Fruit fly (Drosophila melanogaster): ENCODE data around the gene CG10333.
A peak's percentile ranks its signal among the peaks of the same experiment; 100 is the strongest.

CG10333 gene

DNA sequence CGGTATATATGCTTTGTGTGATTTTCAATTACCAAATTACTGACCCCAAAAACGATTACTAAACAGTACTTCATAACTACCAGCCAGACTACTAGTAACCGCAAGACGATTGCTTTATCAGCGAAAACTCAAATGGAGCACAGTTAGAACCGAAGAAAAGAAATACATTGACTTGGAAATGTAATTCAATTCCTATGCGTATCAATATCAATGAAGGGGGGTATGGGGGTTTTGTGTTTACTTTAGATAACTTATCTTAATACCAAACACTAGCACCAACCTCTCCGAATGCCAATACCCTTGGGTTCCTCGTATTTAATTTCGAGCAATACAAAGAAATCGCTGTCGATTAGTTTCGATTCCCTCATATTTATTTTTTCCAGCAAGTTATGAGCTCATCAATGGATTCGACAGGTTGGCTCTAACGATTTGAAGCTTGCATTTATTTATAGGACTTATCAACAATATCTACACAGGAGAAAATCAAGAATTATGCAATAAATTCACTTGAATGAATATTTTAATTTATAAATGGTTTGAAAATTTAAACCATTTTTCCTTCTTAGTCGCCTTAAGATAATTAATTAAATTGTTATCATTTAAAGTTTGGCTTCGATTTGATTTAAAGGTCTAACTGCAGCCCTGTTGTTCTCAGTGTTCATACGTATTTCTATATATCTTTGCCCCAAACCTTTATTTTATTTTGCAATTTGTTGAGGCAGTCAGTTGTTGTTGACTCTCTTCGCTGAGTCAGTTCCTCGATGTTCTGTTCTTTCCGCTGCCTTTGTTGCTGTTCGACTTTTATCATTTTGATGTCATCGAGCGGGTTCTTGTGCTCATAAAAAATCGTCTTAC is 15.0 kb downstream of the CG10333 start (continued):
- peak; percentile 78 for TF ChIP-seq acj6 (GFP tag; optimal IDR thresholded peaks at IDR 0.05)
- peak; percentile 82 for TF ChIP-seq CG3919 (GFP tag; optimal IDR thresholded peaks at IDR 0.05)
- peak; percentile 80 for TF ChIP-seq CG11762 (GFP tag; optimal IDR thresholded peaks at IDR 0.05; ENCODE audit: insufficient read depth)
- no peak for TF ChIP-seq Hr38 (GFP tag; optimal IDR thresholded peaks at IDR 0.05)
- TF ChIP-seq Hr4 (GFP tag; optimal IDR thresholded peaks at IDR 0.05) = peak; percentile 32
- peak; percentile 97 for TF ChIP-seq fkh (GFP tag; optimal IDR thresholded peaks at IDR 0.05)
- TF ChIP-seq fd85E (GFP tag; optimal IDR thresholded peaks at IDR 0.05) = peak; percentile 53
- TF ChIP-seq CG11294 (GFP tag; IDR thresholded peaks at IDR 0.05) = no peak
- TF ChIP-seq pdm3 (GFP tag; optimal IDR thresholded peaks at IDR 0.05) = peak; percentile 80
- peak; percentile 84 for TF ChIP-seq CG10669 (GFP tag; optimal IDR thresholded peaks at IDR 0.05)
- TF ChIP-seq CG8632 (GFP tag; optimal IDR thresholded peaks at IDR 0.05) = peak; percentile 76
- peak; percentile 73 for TF ChIP-seq CG10631 (GFP tag; optimal IDR thresholded peaks at IDR 0.05)
- peak; percentile 60 for TF ChIP-seq Blimp-1 (GFP tag; optimal IDR thresholded peaks at IDR 0.05)
- TF ChIP-seq CG7368 (GFP tag; optimal IDR thresholded peaks at IDR 0.05) = peak; percentile 78
- TF ChIP-seq Lpt (GFP tag; optimal IDR thresholded peaks at IDR 0.05) = peak; percentile 15
- TF ChIP-seq CG34406 (GFP tag; optimal IDR thresholded peaks at IDR 0.05) = peak; percentile 87
- TF ChIP-seq OdsH (GFP tag; optimal IDR thresholded peaks at IDR 0.05) = peak; percentile 84
- peak; percentile 92 for TF ChIP-seq esn (GFP tag; optimal IDR thresholded peaks at IDR 0.05)
- TF ChIP-seq Eip93F (GFP tag; optimal IDR thresholded peaks at IDR 0.05) = peak; percentile 71
- TF ChIP-seq CG15336 (GFP tag; IDR thresholded peaks at IDR 0.05) = peak; percentile 49; the same call in 1 of the 2 replicates

DNA sequence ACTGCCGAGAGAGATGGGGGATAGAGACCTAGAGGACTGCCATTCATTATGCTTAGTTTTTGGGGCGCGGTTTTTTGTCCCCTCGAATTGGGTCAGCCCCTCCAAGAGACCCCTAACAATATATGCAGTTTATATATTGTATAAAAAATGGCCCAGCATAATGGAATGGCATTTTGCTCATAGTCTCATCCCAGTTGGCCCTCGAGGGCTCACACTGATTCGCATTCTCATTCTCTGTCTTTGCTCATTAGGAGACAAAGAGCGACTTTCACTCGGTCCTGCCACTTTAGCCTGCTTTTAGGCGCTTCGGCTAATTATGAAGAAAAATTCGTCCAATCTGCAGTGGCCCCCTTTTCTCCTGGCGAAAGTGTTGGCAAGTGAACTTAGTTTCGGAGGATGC is 16.8 kb downstream of the CG10333 start:
- no peak for TF ChIP-seq CG31627 (GFP tag; optimal IDR thresholded peaks at IDR 0.05)
- TF ChIP-seq Eip78C (GFP tag) = peak; percentile 59
- peak; percentile 51 for TF ChIP-seq svp (GFP tag)

DNA sequence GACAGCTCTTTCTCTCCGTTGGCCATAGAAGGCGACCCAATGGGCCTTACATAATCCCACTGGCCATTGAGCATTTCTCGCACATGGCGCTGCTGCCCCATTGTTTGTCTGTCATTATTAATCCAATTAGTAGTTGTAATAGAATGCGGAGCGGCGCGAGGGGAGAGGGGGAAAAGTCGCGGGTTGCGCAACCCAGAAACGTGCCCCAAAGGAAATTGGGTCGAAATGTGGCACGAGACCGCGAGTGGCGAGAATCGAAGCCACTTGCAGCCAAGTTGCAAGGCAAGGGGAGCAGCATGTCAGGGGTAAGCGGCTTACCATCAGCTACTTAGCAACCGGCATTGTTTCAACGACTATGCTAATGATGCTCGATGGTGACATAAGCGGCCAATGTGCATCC is 17.7 kb downstream of the CG10333 start:
- TF ChIP-seq CG10669 (GFP tag; optimal IDR thresholded peaks at IDR 0.05) (no peak), CG8632 (GFP tag; optimal IDR thresholded peaks at IDR 0.05) (no peak), Sox15 (GFP tag; optimal IDR thresholded peaks at IDR 0.05) (no peak), dsx (GFP tag; optimal IDR thresholded peaks at IDR 0.05; ENCODE audit: poor library complexity, severe bottlenecking) (no peak), CG10631 (GFP tag; optimal IDR thresholded peaks at IDR 0.05) (no peak), CG6808 (GFP tag; optimal IDR thresholded peaks at IDR 0.05) (no peak), CG6854 (GFP tag; optimal IDR thresholded peaks at IDR 0.05) (no peak), CG6276 (GFP tag; optimal IDR thresholded peaks at IDR 0.05) (no peak), Ets21C (GFP tag; optimal IDR thresholded peaks at IDR 0.05) (no peak), OdsH (GFP tag; optimal IDR thresholded peaks at IDR 0.05) (no peak)

DNA sequence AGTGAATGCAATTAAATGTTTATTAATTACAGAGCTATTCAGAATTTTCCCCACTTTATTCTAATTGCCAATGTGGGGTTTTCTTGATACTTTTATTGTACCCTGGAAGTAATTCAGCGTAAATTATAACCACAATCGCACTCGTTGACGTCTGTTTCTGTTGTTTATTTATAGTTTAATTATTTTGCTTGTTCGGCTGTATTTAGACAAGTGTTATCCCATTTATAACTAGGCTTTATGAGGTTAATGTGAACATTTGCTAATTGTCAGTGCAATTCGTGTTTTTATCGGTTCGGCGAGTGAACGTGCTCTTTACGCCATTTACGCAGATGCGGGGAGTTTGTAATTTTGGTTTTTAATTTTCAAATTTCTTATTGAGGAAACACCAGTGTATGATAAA is 18.4 kb downstream of the CG10333 start:
- TF ChIP-seq vri (GFP tag; optimal IDR thresholded peaks at IDR 0.05) (peak; percentile 8), ss (GFP tag; optimal IDR thresholded peaks at IDR 0.05) (no peak)

DNA sequence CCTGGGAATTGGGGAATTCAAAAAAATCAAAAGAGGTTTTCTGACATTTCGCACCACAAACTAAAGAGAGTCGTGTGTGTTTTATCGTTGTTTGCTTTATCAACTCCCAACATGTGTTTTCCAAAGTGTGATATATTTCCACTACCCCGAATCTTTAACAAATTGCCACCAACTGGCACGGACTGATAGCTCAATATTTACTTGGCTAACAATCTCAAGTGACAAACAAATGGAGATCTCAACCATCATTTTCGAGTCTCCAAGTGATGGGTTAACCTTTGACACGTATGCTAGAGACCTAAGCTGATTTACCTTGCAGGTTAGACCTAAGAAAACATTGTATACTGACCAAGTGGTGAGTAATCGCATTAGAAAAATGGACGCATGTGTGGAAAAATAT is 18.8 kb downstream of the CG10333 start:
- TF ChIP-seq achi (GFP tag; optimal IDR thresholded peaks at IDR 0.05) = no peak
- TF ChIP-seq cyc (GFP tag; optimal IDR thresholded peaks at IDR 0.05) = no peak
- TF ChIP-seq fkh (GFP tag; optimal IDR thresholded peaks at IDR 0.05) = peak; percentile 87
